Worm (Caenorhabditis elegans): ENCODE results near the gene M01H9.5.

ce11 chrIV:4513269-4513819 lies 48.1 kb downstream of the M01H9.5 start, which contains the start of gene sar-1:
- peak; percentile 48 for TF ChIP-seq skn-1 (tag; optimal IDR thresholded peaks at IDR 0.05)
- peak; percentile 74 for TF ChIP-seq lin-39 (tag; optimal IDR thresholded peaks at IDR 0.05)
- peak; percentile 80 to 85 for TF ChIP-seq efl-1 (optimal IDR thresholded peaks at IDR 0.05)
- peak; percentile 76 to 98 for TF ChIP-seq efl-1 (GFP tag; optimal IDR thresholded peaks at IDR 0.05 in 1 of 2)
- TF ChIP-seq efl-3 (GFP tag; optimal IDR thresholded peaks at IDR 0.05): peak; percentile 18
- no peak for TF ChIP-seq nhr-76 (tag; optimal IDR thresholded peaks at IDR 0.05)

All from whole organism, L1 larva.